Worm (Caenorhabditis elegans) whole organism, L4 larva: ENCODE measurements around the gene vab-23.
A peak's percentile ranks its signal among the peaks of the same experiment; 100 is the strongest.

Source experiments
- F37D6.2 ChIP-seq: sonication (generic microtip); optimal IDR thresholded peaks from 2 replicates; lab custom pipeline; 2016; ENCODE audit warnings: mild to moderate bottlenecking, missing genetic modification characterization, missing compliant biosample characterization
- T26A8.4 ChIP-seq: fragments of 200-800 bp; sonication (Bioruptor generic); IDR thresholded peaks from 2 replicates; pipeline ENCODE4 v1.3.6; 2022; ENCODE audit warnings: missing genetic modification characterization, missing compliant biosample characterization
- Y75B8A.6 ChIP-seq: fragments of 200-800 bp; sonication (Bioruptor generic); IDR thresholded peaks from 2 replicates; pipeline ENCODE4 v1.3.6; 2022; ENCODE audit warnings: missing genetic modification reagents, missing genetic modification characterization, missing compliant biosample characterization
- ZK337.2 ChIP-seq: fragments of 200-800 bp; sonication (Bioruptor generic); IDR thresholded peaks from 2 replicates; pipeline ENCODE4 v1.3.6; 2022; ENCODE audit warnings: missing genetic modification reagents, missing genetic modification characterization, missing compliant biosample characterization
- aha-1 ChIP-seq: fragments of 150-350 bp; peaks from one replicate; lab custom pipeline; 2014; ENCODE audit warnings: missing biosample characterization, missing genetic modification characterization
- ceh-32 ChIP-seq: sonication (generic microtip); optimal IDR thresholded peaks from 2 replicates; lab custom pipeline; 2016; ENCODE audit warnings: mild to moderate bottlenecking, missing genetic modification characterization, missing compliant biosample characterization; ENCODE audit not compliant: poor library complexity
- dmd-6 ChIP-seq: fragments of 200-800 bp; sonication (Bioruptor generic); IDR thresholded peaks from 2 replicates; pipeline ENCODE4 v1.3.6; 2022; ENCODE audit warnings: missing genetic modification reagents, missing genetic modification characterization, missing compliant biosample characterization
- duxl-1 ChIP-seq: sonication (generic microtip); optimal IDR thresholded peaks from 2 replicates; lab custom pipeline; 2016; ENCODE audit warnings: mild to moderate bottlenecking, missing genetic modification characterization, moderate library complexity, missing compliant biosample characterization; ENCODE audit not compliant: poor library complexity
- dve-1 ChIP-seq: sonication (generic microtip); optimal IDR thresholded peaks from 2 replicates; lab custom pipeline; 2017; ENCODE audit warnings: antibody characterized with exemption, mild to moderate bottlenecking, missing genetic modification characterization, missing compliant biosample characterization; ENCODE audit not compliant: insufficient read depth
- hif-1 ChIP-seq, 2 experiments: sonication (generic microtip); optimal IDR thresholded peaks; 2 replicates each; lab custom pipeline; 2016 to 2017; ENCODE audit warnings: missing compliant biosample characterization in 2 of 2, missing genetic modification characterization in 2 of 2, missing genetic modification reagents in 2 of 2, missing genotype in 2 of 2, mild to moderate bottlenecking in 1 of 2
- hlh-11 ChIP-seq: fragments of 200-800 bp; sonication (Bioruptor generic); optimal IDR thresholded peaks from 2 replicates; lab custom pipeline; 2018; ENCODE audit warnings: mild to moderate bottlenecking, missing genetic modification characterization, missing compliant biosample characterization
- hlh-30 ChIP-seq: sonication (generic microtip); optimal IDR thresholded peaks from 2 replicates; lab custom pipeline; 2017; ENCODE audit warnings: antibody characterized with exemption, mild to moderate bottlenecking, missing genetic modification characterization, missing compliant biosample characterization; ENCODE audit not compliant: insufficient read depth
- lin-38 ChIP-seq: fragments of 200-800 bp; sonication (Bioruptor generic); IDR thresholded peaks from 2 replicates; pipeline ENCODE4 v1.3.6; 2022; ENCODE audit warnings: missing genetic modification reagents, missing genetic modification characterization, missing compliant biosample characterization
- lin-39 ChIP-seq: fragments of 150-350 bp; optimal IDR thresholded peaks from 2 replicates; lab custom pipeline; 2014; ENCODE audit warnings: missing biosample characterization, missing genetic modification reagents, missing genetic modification characterization
- lsy-2 ChIP-seq, 2 experiments: fragments of 150-350 bp in 1 of 2; sonication (generic microtip) in 1 of 2; optimal IDR thresholded peaks; 2 replicates each; lab custom pipeline; 2014 to 2017; ENCODE audit warnings: missing biosample characterization in 2 of 2, missing genetic modification characterization in 2 of 2
- madf-9 ChIP-seq: fragments of 200-800 bp; sonication (Bioruptor generic); conservative IDR thresholded peaks from 2 replicates; pipeline ENCODE4 v1.3.6; 2022; ENCODE audit warnings: missing genetic modification reagents, missing genetic modification characterization, missing compliant biosample characterization
- mdl-1 ChIP-seq, 2 experiments: fragments of 150-350 bp in 1 of 2; sonication (generic microtip) in 1 of 2; optimal IDR thresholded peaks; 2 replicates each; lab custom pipeline; 2014 to 2017; ENCODE audit warnings: missing biosample characterization in 2 of 2, missing genetic modification characterization in 2 of 2
- mep-1 ChIP-seq: fragments of 150-350 bp; sonication (generic microtip); optimal IDR thresholded peaks from 3 replicates; lab custom pipeline; 2014; ENCODE audit warnings: missing biosample characterization, missing genetic modification characterization
- mxl-3 ChIP-seq: fragments of 200-800 bp; sonication (Bioruptor generic); optimal IDR thresholded peaks from 2 replicates; lab custom pipeline; 2018; ENCODE audit warnings: mild to moderate bottlenecking, missing genetic modification characterization, missing compliant biosample characterization
- nhr-25 ChIP-seq: sonication (generic microtip); optimal IDR thresholded peaks from 2 replicates; lab custom pipeline; 2017; ENCODE audit warnings: missing genetic modification characterization, mild to moderate bottlenecking, missing compliant biosample characterization, antibody characterized with exemption, moderate library complexity, borderline replicate concordance; ENCODE audit not compliant: insufficient read depth
- nhr-28 ChIP-seq: fragments of 150-350 bp; optimal IDR thresholded peaks from 2 replicates; lab custom pipeline; 2014; ENCODE audit warnings: missing biosample characterization, missing genetic modification characterization
- nhr-48 ChIP-seq: sonication (generic microtip); optimal IDR thresholded peaks from 2 replicates; lab custom pipeline; 2016; ENCODE audit warnings: mild to moderate bottlenecking, missing genetic modification characterization, missing compliant biosample characterization
- nhr-77 ChIP-seq: fragments of 150-350 bp; optimal IDR thresholded peaks from 2 replicates; lab custom pipeline; 2014; ENCODE audit warnings: missing biosample characterization, missing genetic modification characterization
- pha-4 ChIP-seq, 2 experiments: fragments of 150-350 bp in 1 of 2; fragments of 200-800 bp in 1 of 2; sonication (Bioruptor generic) in 1 of 2; IDR thresholded peaks in 1 of 2; optimal IDR thresholded peaks in 1 of 2; 2 replicates each; pipeline versions ENCODE4 v1.3.6 to Lab custom; 2014 to 2022; ENCODE audit warnings: missing genetic modification characterization in 2 of 2, missing genetic modification reagents in 2 of 2, missing biosample characterization in 1 of 2, missing compliant biosample characterization in 1 of 2
- set-16 ChIP-seq: fragments of 200-800 bp; sonication (Bioruptor generic); IDR thresholded peaks from 2 replicates; pipeline ENCODE4 v1.3.6; 2022; ENCODE audit warnings: missing genetic modification reagents, missing genetic modification characterization, missing compliant biosample characterization
- spr-1 ChIP-seq: sonication (generic microtip); optimal IDR thresholded peaks from 2 replicates; lab custom pipeline; 2016; ENCODE audit warnings: mild to moderate bottlenecking, missing genetic modification characterization, missing compliant biosample characterization
- unc-130 ChIP-seq: sonication (generic microtip); optimal IDR thresholded peaks from 2 replicates; lab custom pipeline; 2016; ENCODE audit warnings: missing genetic modification reagents, missing genetic modification characterization, missing compliant biosample characterization
- unc-62 ChIP-seq, 3 experiments: fragments of 150-350 bp in 1 of 3; sonication (generic microtip); optimal IDR thresholded peaks in 2 of 3; peaks in 1 of 3; 1 replicate in 1 of 3; 2 replicates in 2 of 3; lab custom pipeline; 2014 to 2017; ENCODE audit warnings: missing biosample characterization in 3 of 3, missing genetic modification characterization in 3 of 3, missing genetic modification reagents in 3 of 3, missing genotype in 1 of 3

Gene vab-23

DNA sequence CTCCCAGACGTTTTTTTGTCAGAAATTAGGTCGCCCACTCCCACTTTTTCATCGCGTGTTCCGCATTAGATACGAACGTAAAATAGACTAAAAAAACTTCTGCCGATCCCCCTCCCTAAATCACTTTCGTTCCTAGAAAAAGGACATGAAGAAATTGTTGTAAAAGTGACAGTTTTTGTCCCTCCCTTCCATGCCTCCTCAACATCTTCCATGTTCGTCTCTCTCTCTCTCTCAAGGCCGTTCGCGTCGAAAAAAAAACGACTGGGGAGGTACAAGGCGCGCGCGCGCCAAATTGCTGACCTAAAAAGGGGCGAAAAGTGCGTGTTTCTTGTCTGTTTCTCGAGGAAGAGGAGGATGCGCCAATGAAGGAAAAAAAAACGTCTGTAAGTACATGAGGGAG is 27.7 kb upstream of the vab-23 start:
- TF ChIP-seq ZK337.2 (GFP tag; lab: Robert Waterston, UW) (no peak), mxl-3 (peak; percentile 76), hlh-11 (peak; percentile 45), mdl-1 (tag; optimal IDR thresholded peaks at IDR 0.05; lab: Kevin White, UChicago) (peak in 1 of 2 experiments; percentile 41), duxl-1 (tag; lab: Kevin White, UChicago) (no peak), nhr-77 (no peak), hlh-30 (tag; lab: Kevin White, UChicago) (peak; percentile 42), nhr-48 (tag; lab: Kevin White, UChicago) (peak; percentile 17), lsy-2 (tag; optimal IDR thresholded peaks at IDR 0.05; lab: Kevin White, UChicago) (peak in 1 of 2 experiments; percentile 13), nhr-25 (tag; lab: Kevin White, UChicago) (peak; percentile 93), set-16 (GFP tag; lab: Robert Waterston, UW) (peak; percentile 13; the same call in 1 of the 2 replicates), dve-1 (peak; percentile 12), lin-39 (tag; lab: Kevin White, UChicago) (no peak), mep-1 (tag; lab: Kevin White, UChicago) (peak; percentile 43), spr-1 (no peak), lin-38 (GFP tag; lab: Robert Waterston, UW) (no peak), unc-62 (GFP tag; optimal IDR thresholded peaks at IDR 0.05 in 1 of 2; lab: Kevin White, UChicago) (peak in 1 of 2 experiments; percentile 85), unc-62 (tag; optimal IDR thresholded peaks at IDR 0.05; lab: Kevin White, UChicago) (no peak), Y75B8A.6 (no peak), T26A8.4 (GFP tag; lab: Robert Waterston, UW) (no peak), nhr-28 (tag; lab: Kevin White, UChicago) (peak; percentile 59), unc-130 (no peak), dmd-6 (GFP tag; lab: Robert Waterston, UW) (0 out of 2 replicates have a peak, but pooled peaks have one; percentile 12)

DNA sequence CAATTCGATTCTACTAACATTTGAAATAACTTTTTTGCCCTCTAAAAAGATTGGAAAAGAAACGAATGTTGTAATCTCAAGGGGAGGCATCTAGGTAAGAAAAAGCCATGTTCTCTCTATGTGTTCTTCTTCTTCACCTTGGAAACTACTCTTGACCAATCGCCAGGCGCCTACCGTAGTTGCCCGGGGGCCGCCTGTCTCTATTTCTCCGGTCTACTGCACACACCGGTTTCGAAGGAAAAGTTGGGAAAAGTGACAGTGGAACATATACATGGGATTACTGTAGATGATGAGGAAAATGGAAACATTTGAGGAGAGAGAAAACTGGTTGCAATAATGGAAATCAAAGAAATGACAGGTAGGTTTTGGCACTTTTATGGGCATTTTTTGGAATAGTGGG is 25.5 kb upstream of the vab-23 start:
- TF ChIP-seq F37D6.2 (tag; lab: Kevin White, UChicago) (no peak), nhr-25 (tag; lab: Kevin White, UChicago) (peak; percentile 33), lsy-2 (tag; optimal IDR thresholded peaks at IDR 0.05; lab: Kevin White, UChicago) (peak in 1 of 2 experiments; percentile 85)

DNA sequence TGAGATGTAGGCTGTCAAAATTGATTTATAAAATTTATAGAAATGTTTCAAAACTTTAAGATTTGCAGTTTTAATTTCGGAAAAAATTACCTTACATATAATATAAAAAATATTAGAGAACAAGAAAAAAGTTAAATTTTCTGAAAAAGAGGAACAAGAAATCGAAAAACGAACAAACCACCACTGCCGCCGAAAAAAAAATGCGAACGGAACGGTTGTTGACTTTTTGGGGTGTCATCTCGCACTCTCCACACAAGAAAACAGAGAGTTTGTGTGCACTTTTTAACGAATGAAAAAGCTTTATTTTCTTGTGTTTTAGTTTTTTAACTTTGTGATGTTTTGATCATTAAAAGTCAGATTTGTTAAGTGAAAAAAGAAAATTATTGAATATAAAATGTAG is 24.2 kb upstream of the vab-23 start:
- peak; percentile 87 for TF ChIP-seq aha-1 (tag; lab: Kevin White, UChicago)
- TF ChIP-seq pha-4 (GFP tag; IDR thresholded peaks at IDR 0.05; lab: Robert Waterston, UW): no peak
- TF ChIP-seq pha-4 (tag; optimal IDR thresholded peaks at IDR 0.05; lab: Kevin White, UChicago): peak; percentile 27
- TF ChIP-seq hif-1 (tag; optimal IDR thresholded peaks at IDR 0.05; lab: Kevin White, UChicago): no peak
- TF ChIP-seq unc-62 (GFP tag; optimal IDR thresholded peaks at IDR 0.05 in 1 of 2; lab: Kevin White, UChicago): peak in 1 of 2 experiments; percentile 12
- no peak for TF ChIP-seq unc-62 (tag; optimal IDR thresholded peaks at IDR 0.05; lab: Kevin White, UChicago)

DNA sequence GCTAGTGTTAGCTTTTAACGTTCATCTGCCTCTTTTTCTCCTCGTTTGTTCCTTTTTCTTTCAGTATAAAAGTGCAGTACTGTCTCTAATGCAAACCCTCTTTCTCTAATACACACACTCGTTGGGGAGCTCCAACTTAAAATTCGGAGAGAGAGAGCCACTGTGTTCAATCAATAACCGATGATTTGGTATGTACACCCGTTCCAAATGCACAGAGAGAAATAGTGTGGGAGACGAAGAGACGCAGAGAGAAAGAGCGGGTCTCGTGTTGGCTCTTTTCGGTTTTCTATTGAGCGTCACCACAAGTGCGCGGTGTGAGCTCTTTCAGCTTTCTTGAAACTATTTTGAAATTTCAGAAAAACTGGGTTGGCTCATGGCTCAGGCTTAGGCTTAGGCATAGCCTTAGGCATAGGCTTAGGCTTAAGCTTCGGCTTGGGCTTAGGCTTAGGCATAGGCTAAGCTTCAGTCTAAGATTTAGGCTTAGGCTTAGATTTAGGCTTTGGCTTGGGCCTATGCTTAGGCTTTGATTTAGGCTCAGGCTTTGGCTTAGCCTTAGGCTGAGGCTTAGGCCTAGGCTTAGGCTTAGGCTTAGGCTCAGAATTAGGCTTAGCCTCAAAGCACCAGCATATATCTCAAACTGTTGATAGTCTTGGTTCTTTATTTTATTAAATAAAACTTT is 22.7 kb upstream of the vab-23 start:
- no peak for TF ChIP-seq ceh-32 (tag; lab: Kevin White, UChicago)
- 0 out of 2 replicates have a peak, but pooled peaks have one; percentile 17 for TF ChIP-seq madf-9 (GFP tag; lab: Robert Waterston, UW)
